Fruit fly (Drosophila melanogaster): ENCODE data around the gene CG17292.

The CG17292 gene

dm6 chr2L:8389231-8389630 is 19.0 kb downstream of the CG17292 start, which contains the start of gene CG42819:
Gene CG42819 (minus strand): TSS chr2L:8389331.
- TF ChIP-seq psq (GFP tag; optimal IDR thresholded peaks at IDR 0.05): no peak
- TF ChIP-seq br (GFP tag; optimal IDR thresholded peaks at IDR 0.05): no peak
- no peak for TF ChIP-seq Jra (GFP tag; optimal IDR thresholded peaks at IDR 0.05)
- no peak for TF ChIP-seq lola (GFP tag; optimal IDR thresholded peaks at IDR 0.05)
- TF ChIP-seq Mio (GFP tag; optimal IDR thresholded peaks at IDR 0.05): no peak
- no peak for TF ChIP-seq Rel (GFP tag; optimal IDR thresholded peaks at IDR 0.05)
- no peak for TF ChIP-seq Rel (tag; optimal IDR thresholded peaks at IDR 0.05)
- TF ChIP-seq sage (GFP tag; optimal IDR thresholded peaks at IDR 0.05): no peak
- no peak for TF ChIP-seq dsf (GFP tag; optimal IDR thresholded peaks at IDR 0.05; ENCODE audit: borderline replicate concordance)
- no peak for TF ChIP-seq ey (GFP tag; optimal IDR thresholded peaks at IDR 0.05)
- no peak for TF ChIP-seq tai (GFP tag; optimal IDR thresholded peaks at IDR 0.05)
- no peak for TF ChIP-seq Myc (optimal IDR thresholded peaks at IDR 0.05)
- no peak for TF ChIP-seq Dif (GFP tag; optimal IDR thresholded peaks at IDR 0.05; ENCODE audit: partially characterized antibody)
- TF ChIP-seq Hr78 (GFP tag; optimal IDR thresholded peaks at IDR 0.05): no peak
- TF ChIP-seq CG32264 (GFP tag; optimal IDR thresholded peaks at IDR 0.05): no peak
- TF ChIP-seq CrebA (GFP tag; optimal IDR thresholded peaks at IDR 0.05; ENCODE audit: borderline replicate concordance): no peak
- TF ChIP-seq Hr83 (GFP tag; optimal IDR thresholded peaks at IDR 0.05; ENCODE audit: poor library complexity, severe bottlenecking): no peak
- TF ChIP-seq fru (GFP tag; optimal IDR thresholded peaks at IDR 0.05): no peak
- TF ChIP-seq jim (GFP tag; optimal IDR thresholded peaks at IDR 0.05): no peak
- TF ChIP-seq usp (GFP tag; optimal IDR thresholded peaks at IDR 0.05): no peak
- no peak for TF ChIP-seq dl (GFP tag; optimal IDR thresholded peaks at IDR 0.05; ENCODE audit: insufficient read depth in 1 of 2, partially characterized antibody in 2 of 2)

dm6 chr2L:8392298-8392697 is 22.0 kb downstream of the CG17292 start, which contains the start of gene CG42820:
Gene CG42820 (minus strand): TSS chr2L:8392398.
- TF ChIP-seq br (GFP tag; optimal IDR thresholded peaks at IDR 0.05) (no peak), woc (GFP tag; optimal IDR thresholded peaks at IDR 0.05) (no peak), Vsx2 (GFP tag; optimal IDR thresholded peaks at IDR 0.05; ENCODE audit: partially characterized antibody) (no peak), Dfd (GFP tag; optimal IDR thresholded peaks at IDR 0.05) (no peak), pan (optimal IDR thresholded peaks at IDR 0.05) (no peak), Mio (GFP tag; optimal IDR thresholded peaks at IDR 0.05) (no peak), dsf (GFP tag; optimal IDR thresholded peaks at IDR 0.05; ENCODE audit: borderline replicate concordance) (no peak), rgr (GFP tag; optimal IDR thresholded peaks at IDR 0.05) (no peak), foxo (GFP tag; optimal IDR thresholded peaks at IDR 0.05) (no peak), GATAd (GFP tag; optimal IDR thresholded peaks at IDR 0.05) (no peak), CG9705 (GFP tag; optimal IDR thresholded peaks at IDR 0.05) (no peak), OdsH (GFP tag; optimal IDR thresholded peaks at IDR 0.05) (no peak), brk (GFP tag; optimal IDR thresholded peaks at IDR 0.05) (no peak), tai (GFP tag; optimal IDR thresholded peaks at IDR 0.05) (no peak), h (GFP tag; optimal IDR thresholded peaks at IDR 0.05) (no peak), jim (GFP tag; optimal IDR thresholded peaks at IDR 0.05) (no peak), CrebA (GFP tag; optimal IDR thresholded peaks at IDR 0.05; ENCODE audit: borderline replicate concordance) (no peak)

- TF ChIP-seq Hr83 (GFP tag; optimal IDR thresholded peaks at IDR 0.05; ENCODE audit: poor library complexity, severe bottlenecking) (no peak), br (GFP tag; optimal IDR thresholded peaks at IDR 0.05) (no peak), Hnf4 (GFP tag; optimal IDR thresholded peaks at IDR 0.05) (no peak), Jra (GFP tag; optimal IDR thresholded peaks at IDR 0.05) (no peak), Vsx2 (GFP tag; optimal IDR thresholded peaks at IDR 0.05; ENCODE audit: partially characterized antibody) (no peak), Myc (optimal IDR thresholded peaks at IDR 0.05) (no peak), CG32264 (GFP tag; optimal IDR thresholded peaks at IDR 0.05) (no peak)
These were observed 22.9 kb downstream of the CG17292 start, which contains the start of gene Acp29AB for dm6 chr2L:8393122-8393521. Gene Acp29AB (minus strand): TSS chr2L:8393222.

- TF ChIP-seq psq (GFP tag; optimal IDR thresholded peaks at IDR 0.05) (no peak), Hr78 (GFP tag; optimal IDR thresholded peaks at IDR 0.05) (no peak), CG9705 (GFP tag; optimal IDR thresholded peaks at IDR 0.05) (no peak), fru (GFP tag; optimal IDR thresholded peaks at IDR 0.05) (no peak), foxo (GFP tag; optimal IDR thresholded peaks at IDR 0.05) (no peak), OdsH (GFP tag; optimal IDR thresholded peaks at IDR 0.05) (no peak), sv (GFP tag; optimal IDR thresholded peaks at IDR 0.05) (no peak), Hnf4 (GFP tag; optimal IDR thresholded peaks at IDR 0.05) (no peak), dl (GFP tag; optimal IDR thresholded peaks at IDR 0.05; ENCODE audit: insufficient read depth in 1 of 2, partially characterized antibody in 2 of 2) (no peak), dmrt93B (GFP tag; optimal IDR thresholded peaks at IDR 0.05) (no peak), usp (GFP tag; optimal IDR thresholded peaks at IDR 0.05) (no peak), rgr (GFP tag; optimal IDR thresholded peaks at IDR 0.05) (no peak), Rel (GFP tag; optimal IDR thresholded peaks at IDR 0.05) (no peak), Rel (tag; optimal IDR thresholded peaks at IDR 0.05) (no peak), Jra (GFP tag; optimal IDR thresholded peaks at IDR 0.05) (no peak), Vsx2 (GFP tag; optimal IDR thresholded peaks at IDR 0.05; ENCODE audit: partially characterized antibody) (no peak), brk (GFP tag; optimal IDR thresholded peaks at IDR 0.05) (no peak), HLH106 (tag; optimal IDR thresholded peaks at IDR 0.05) (no peak)
These were observed 23.9 kb downstream of the CG17292 start, which contains the start of gene lectin-29Ca for dm6 chr2L:8394180-8394579. Gene lectin-29Ca (minus strand): TSS chr2L:8394280.
